Worm (Caenorhabditis elegans) whole organism, dauer: ENCODE data around the gene sdz-31.

Experiments
- unc-62 ChIP-seq: sonication (generic microtip); optimal IDR thresholded peaks from 2 replicates; lab custom pipeline; 2017; ENCODE audit warnings: missing biosample characterization, missing genetic modification reagents, missing genetic modification characterization

The sdz-31 gene

ce11 chrV:9927954-9928353, 48.0 kb downstream of the sdz-31 start:
- TF ChIP-seq unc-62 = no peak

DNA sequence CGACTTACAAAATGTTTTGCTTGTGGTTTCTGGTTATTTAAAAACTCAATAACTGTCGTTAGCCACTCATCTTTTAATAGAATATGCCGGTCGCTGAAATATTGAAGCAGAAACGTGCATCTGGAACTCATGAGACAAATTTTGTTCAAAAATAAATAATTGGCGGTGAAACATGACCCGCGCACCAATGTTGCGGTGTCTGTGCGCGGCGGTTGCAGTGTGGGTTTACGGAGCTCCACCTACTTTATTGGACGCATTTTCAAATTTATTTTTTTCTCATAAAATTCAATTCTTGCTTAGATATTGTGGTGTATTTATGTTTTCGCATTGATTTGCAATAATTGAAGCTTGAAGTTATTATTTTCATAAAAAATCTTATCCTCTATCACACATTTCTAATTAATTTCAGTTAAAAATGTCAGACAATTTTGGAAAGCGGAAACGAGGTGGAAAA, 50.7 kb downstream of the sdz-31 start, which contains the start of the genes rmh-2 and suds-3:
TSS of gene rmh-2 (minus strand) at position 164 of the 454 bp plus-strand sequence.
TSS of gene suds-3 (plus strand) at position 404 of the 454 bp plus-strand sequence.
- TF ChIP-seq unc-62 = no peak
